Worm (Caenorhabditis elegans): ENCODE data around the gene tag-244.

DNA sequence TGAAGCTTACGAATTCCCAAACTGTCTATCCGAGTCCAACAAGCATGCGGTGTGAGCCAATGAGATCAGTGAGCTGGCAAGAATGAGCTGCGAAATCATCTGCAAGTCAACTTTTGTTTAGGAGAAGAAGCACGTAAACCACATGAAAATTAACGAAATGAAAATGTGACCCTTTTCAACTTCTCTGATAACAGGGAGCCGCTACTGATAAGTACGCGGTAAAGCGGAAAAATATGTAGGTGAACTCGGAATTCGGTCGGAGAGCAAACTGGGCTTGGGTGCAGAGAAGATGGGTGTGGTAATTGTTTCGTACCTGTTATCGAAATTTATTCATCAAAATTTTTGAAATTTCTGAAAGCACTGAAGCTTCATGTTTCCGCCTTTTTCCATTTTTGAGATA lies 34.2 kb upstream of the tag-244 start, which contains the start of gene clec-172:
- TF ChIP-seq sdz-38 (tag; optimal IDR thresholded peaks at IDR 0.05) (no peak), lin-35 (GFP tag; optimal IDR thresholded peaks at IDR 0.05) (no peak), snpc-4 (GFP tag; optimal IDR thresholded peaks at IDR 0.05) (no peak), snpc-4 (tag; optimal IDR thresholded peaks at IDR 0.05) (no peak)
